Fruit fly (Drosophila melanogaster) whole organism, embryonic: Measurements from ENCODE around the gene CG33946.
A peak's percentile ranks its signal among the peaks of the same experiment; 100 is the strongest.

Experiments used
- Aef1 ChIP-seq: fragments of 200-800 bp; sonication (Bioruptor generic); IDR thresholded peaks from 3 replicates; pipeline ENCODE4 v1.3.6; 2022; ENCODE audit warnings: missing biosample characterization, missing genetic modification characterization
- Antp ChIP-seq: fragments of 200-800 bp; sonication (Bioruptor generic); optimal IDR thresholded peaks from 3 replicates; lab custom pipeline; 2016; ENCODE audit warnings: missing biosample characterization, missing genetic modification characterization
- CG11085 ChIP-seq: fragments of 200-800 bp; sonication (Bioruptor generic); IDR thresholded peaks from 2 replicates; pipeline ENCODE4 v1.3.6; 2022; ENCODE audit warnings: missing biosample characterization, missing genetic modification characterization
- CG11696 ChIP-seq: fragments of 200-800 bp; sonication (Bioruptor generic); IDR thresholded peaks from 2 replicates; pipeline ENCODE4 v1.3.6; 2022; ENCODE audit warnings: missing biosample characterization, missing genetic modification characterization
- CG12769 ChIP-seq: fragments of 200-800 bp; sonication (Bioruptor generic); optimal IDR thresholded peaks from 2 replicates; lab custom pipeline; 2019; ENCODE audit warnings: missing biosample characterization, mild to moderate bottlenecking, missing genetic modification characterization, moderate library complexity
- CG13123 ChIP-seq: fragments of 200-800 bp; sonication (Bioruptor generic); optimal IDR thresholded peaks from 2 replicates; lab custom pipeline; 2016; ENCODE audit warnings: missing biosample characterization, missing genetic modification characterization
- CG13624 ChIP-seq: fragments of 200-800 bp; sonication (Bioruptor generic); optimal IDR thresholded peaks from 2 replicates; lab custom pipeline; 2016; ENCODE audit warnings: missing biosample characterization, missing genetic modification characterization
- CG1602 ChIP-seq: fragments of 200-800 bp; sonication (Bioruptor generic); optimal IDR thresholded peaks from 3 replicates; lab custom pipeline; 2016; ENCODE audit warnings: missing biosample characterization, missing genetic modification characterization
- CG17612 ChIP-seq: fragments of 200-800 bp; sonication (Bioruptor generic); IDR thresholded peaks from 2 replicates; pipeline ENCODE4 v1.3.6; 2022; ENCODE audit warnings: missing biosample characterization, missing genetic modification characterization
- CG2712 ChIP-seq: fragments of 200-800 bp; optimal IDR thresholded peaks from 3 replicates; lab custom pipeline; 2019; ENCODE audit warnings: missing biosample characterization, mild to moderate bottlenecking, missing genetic modification characterization, moderate library complexity
- CG32767 ChIP-seq: fragments of 200-800 bp; sonication (Bioruptor generic); IDR thresholded peaks from 2 replicates; pipeline ENCODE4 v1.3.6; 2022; ENCODE audit warnings: missing biosample characterization, missing genetic modification characterization
- CG33213 ChIP-seq: fragments of 200-800 bp; sonication (Bioruptor generic); optimal IDR thresholded peaks from 3 replicates; lab custom pipeline; 2016; ENCODE audit warnings: missing biosample characterization, missing genetic modification characterization
- CG3847 ChIP-seq: fragments of 200-800 bp; sonication (Bioruptor generic); IDR thresholded peaks from 2 replicates; pipeline ENCODE4 v1.3.6; 2022; ENCODE audit warnings: missing biosample characterization, missing genetic modification characterization
- CG4360 ChIP-seq: fragments of 200-800 bp; sonication (Bioruptor generic); IDR thresholded peaks from 2 replicates; pipeline ENCODE4 v1.3.6; 2022; ENCODE audit warnings: missing biosample characterization, missing genetic modification characterization
- CG4617 ChIP-seq: fragments of 200-800 bp; sonication (Bioruptor generic); optimal IDR thresholded peaks from 3 replicates; lab custom pipeline; 2016; ENCODE audit warnings: missing biosample characterization, missing genetic modification characterization, borderline replicate concordance
- CG6175 ChIP-seq: fragments of 200-800 bp; sonication (Bioruptor generic); IDR thresholded peaks from 3 replicates; pipeline ENCODE4 v1.3.6; 2022; ENCODE audit warnings: missing biosample characterization, missing genetic modification characterization
- CG7372 ChIP-seq: fragments of 200-800 bp; sonication (Bioruptor generic); IDR thresholded peaks from 2 replicates; pipeline ENCODE4 v1.3.6; 2022; ENCODE audit warnings: missing biosample characterization, missing genetic modification characterization
- CG8765 ChIP-seq: fragments of 200-800 bp; sonication (Bioruptor generic); IDR thresholded peaks from 2 replicates; pipeline ENCODE4 v1.3.6; 2022; ENCODE audit warnings: missing biosample characterization, missing genetic modification characterization
- CG9817 ChIP-seq: fragments of 200-800 bp; sonication (Bioruptor generic); optimal IDR thresholded peaks from 2 replicates; lab custom pipeline; 2018; ENCODE audit warnings: missing biosample characterization, mild to moderate bottlenecking, missing genetic modification characterization, moderate library complexity
- CG9876 ChIP-seq: fragments of 200-800 bp; sonication (Bioruptor generic); optimal IDR thresholded peaks from 2 replicates; lab custom pipeline; 2016; ENCODE audit warnings: missing biosample characterization, missing genetic modification characterization
- Dbx ChIP-seq: fragments of 200-800 bp; sonication (Bioruptor generic); IDR thresholded peaks from 3 replicates; pipeline ENCODE4 v1.3.6; 2022; ENCODE audit warnings: missing biosample characterization, missing genetic modification characterization
- E2f2 ChIP-seq: fragments of 200-800 bp; sonication (Bioruptor generic); IDR thresholded peaks from 2 replicates; pipeline ENCODE4 v1.3.6; 2022; ENCODE audit warnings: missing biosample characterization, missing genetic modification characterization
- Eip74EF ChIP-seq, 2 experiments: fragments of 200-800 bp in 1 of 2; fragments of >200 bp in 1 of 2; sonication (Bioruptor generic) in 1 of 2; optimal IDR thresholded peaks; 2 replicates each; lab custom pipeline; 2017 to 2019; ENCODE audit warnings: missing biosample characterization in 2 of 2, missing genetic modification characterization in 2 of 2, mild to moderate bottlenecking in 1 of 2, moderate library complexity in 1 of 2
- Ets65A ChIP-seq: fragments of 200-800 bp; sonication (Bioruptor generic); peaks from one replicate; lab custom pipeline; 2016; ENCODE audit warnings: missing biosample characterization, missing genetic modification characterization
- Ets97D ChIP-seq: fragments of 200-800 bp; sonication (Bioruptor generic); optimal IDR thresholded peaks from 3 replicates; lab custom pipeline; 2016; ENCODE audit warnings: missing biosample characterization, missing genetic modification characterization
- Gug ChIP-seq: fragments of 200-800 bp; sonication (Bioruptor generic); IDR thresholded peaks from 4 replicates; pipeline ENCODE4 v1.3.6; 2022; ENCODE audit warnings: missing biosample characterization, missing genetic modification characterization
- HLH54F ChIP-seq: fragments of 200-800 bp; sonication (Bioruptor generic); optimal IDR thresholded peaks from 3 replicates; lab custom pipeline; 2016; ENCODE audit warnings: missing biosample characterization, missing genetic modification characterization
- Jarid2 ChIP-seq: fragments of 200-800 bp; sonication (Bioruptor generic); optimal IDR thresholded peaks from 3 replicates; lab custom pipeline; 2017; ENCODE audit warnings: mild to moderate bottlenecking, missing biosample characterization, missing genetic modification reagents, missing genetic modification characterization
- NC2α ChIP-seq: fragments of 200-800 bp; sonication (Bioruptor generic); optimal IDR thresholded peaks from 2 replicates; lab custom pipeline; 2016; ENCODE audit warnings: missing biosample characterization, missing genetic modification characterization
- Nf-YB ChIP-seq: fragments of 200-800 bp; sonication (Bioruptor generic); optimal IDR thresholded peaks from 3 replicates; lab custom pipeline; 2019; ENCODE audit warnings: missing biosample characterization, mild to moderate bottlenecking, missing genetic modification characterization, moderate library complexity
- Ptx1 ChIP-seq: fragments of 200-800 bp; sonication (Bioruptor generic); IDR thresholded peaks from 2 replicates; pipeline ENCODE4 v1.3.6; 2022; ENCODE audit warnings: missing biosample characterization, missing genetic modification characterization
- Rfx ChIP-seq: fragments of 200-800 bp; sonication (Bioruptor generic); IDR thresholded peaks from 2 replicates; pipeline ENCODE4 v1.3.6; 2022; ENCODE audit warnings: missing biosample characterization, missing genetic modification characterization
- Side ChIP-seq: fragments of 200-800 bp; sonication (Bioruptor generic); optimal IDR thresholded peaks from 2 replicates; lab custom pipeline; 2016; ENCODE audit warnings: missing biosample characterization, missing genetic modification characterization
- Six4 ChIP-seq: fragments of 200-800 bp; sonication (Bioruptor generic); optimal IDR thresholded peaks from 2 replicates; lab custom pipeline; 2016; ENCODE audit warnings: missing biosample characterization, missing genetic modification characterization
- abd-A ChIP-seq: fragments of 200-800 bp; sonication (Bioruptor generic); optimal IDR thresholded peaks from 3 replicates; lab custom pipeline; 2019; ENCODE audit warnings: missing biosample characterization, mild to moderate bottlenecking, missing genetic modification characterization, moderate library complexity
- ase ChIP-seq: fragments of 200-800 bp; sonication (Bioruptor generic); IDR thresholded peaks from 3 replicates; pipeline ENCODE4 v1.3.6; 2022; ENCODE audit warnings: missing biosample characterization, missing genetic modification characterization
- ato ChIP-seq: fragments of 200-800 bp; sonication (Bioruptor generic); IDR thresholded peaks from 2 replicates; pipeline ENCODE4 v1.3.6; 2022; ENCODE audit warnings: missing biosample characterization, missing genetic modification characterization; ENCODE audit not compliant: partially characterized antibody
- bbx ChIP-seq: fragments of 200-800 bp; sonication (Bioruptor generic); IDR thresholded peaks from 2 replicates; pipeline ENCODE4 v1.3.6; 2022; ENCODE audit warnings: missing biosample characterization, missing genetic modification characterization; ENCODE audit not compliant: partially characterized antibody
- esg ChIP-seq: fragments of 200-800 bp; sonication (Bioruptor generic); conservative IDR thresholded peaks from 2 replicates; pipeline ENCODE4 v1.3.6; 2022; ENCODE audit warnings: missing biosample characterization, missing genetic modification characterization
- fu2 ChIP-seq: fragments of 200-800 bp; sonication (Bioruptor generic); optimal IDR thresholded peaks from 2 replicates; lab custom pipeline; 2016; ENCODE audit warnings: missing biosample characterization, missing genetic modification characterization
- gce ChIP-seq: fragments of 200-800 bp; sonication (Bioruptor generic); IDR thresholded peaks from 3 replicates; pipeline ENCODE4 v1.3.6; 2022; ENCODE audit warnings: missing biosample characterization, missing genetic modification characterization
- her ChIP-seq: fragments of 200-800 bp; sonication (Bioruptor generic); optimal IDR thresholded peaks from 2 replicates; lab custom pipeline; 2016; ENCODE audit warnings: missing biosample characterization, missing genetic modification characterization
- lbe ChIP-seq: fragments of 200-800 bp; sonication (Bioruptor generic); optimal IDR thresholded peaks from 2 replicates; lab custom pipeline; 2016; ENCODE audit warnings: missing biosample characterization, mild to moderate bottlenecking, missing genetic modification characterization
- lilli ChIP-seq: fragments of 200-800 bp; sonication (Bioruptor generic); optimal IDR thresholded peaks from 3 replicates; lab custom pipeline; 2016; ENCODE audit warnings: missing biosample characterization, missing genetic modification characterization
- org-1 ChIP-seq: fragments of 200-800 bp; sonication (Bioruptor generic); optimal IDR thresholded peaks from 2 replicates; lab custom pipeline; 2017; ENCODE audit warnings: missing biosample characterization, missing genetic modification characterization
- p53 ChIP-seq: fragments of 200-800 bp; sonication (Bioruptor generic); optimal IDR thresholded peaks from 2 replicates; lab custom pipeline; 2016; ENCODE audit warnings: missing biosample characterization, missing genetic modification characterization
- sim ChIP-seq: fragments of 200-800 bp; sonication (Bioruptor generic); IDR thresholded peaks from 2 replicates; pipeline ENCODE4 v1.3.6; 2022; ENCODE audit warnings: missing biosample characterization, missing genetic modification characterization
- sima ChIP-seq: fragments of 200-800 bp; sonication (Bioruptor generic); optimal IDR thresholded peaks from 2 replicates; lab custom pipeline; 2016; ENCODE audit warnings: missing biosample characterization, missing genetic modification characterization
- sna ChIP-seq: fragments of 200-800 bp; sonication (Bioruptor generic); IDR thresholded peaks from 2 replicates; pipeline ENCODE4 v1.3.6; 2022; ENCODE audit warnings: missing biosample characterization, missing genetic modification characterization; ENCODE audit not compliant: partially characterized antibody
- tap ChIP-seq: fragments of 200-800 bp; optimal IDR thresholded peaks from 3 replicates; lab custom pipeline; 2019; ENCODE audit warnings: missing biosample characterization, mild to moderate bottlenecking, missing genetic modification characterization, moderate library complexity
- tgo ChIP-seq: fragments of 200-800 bp; sonication (Bioruptor generic); IDR thresholded peaks from 3 replicates; pipeline ENCODE4 v1.3.6; 2022; ENCODE audit warnings: missing biosample characterization, missing genetic modification characterization
- trh ChIP-seq: fragments of 200-800 bp; sonication (Bioruptor generic); optimal IDR thresholded peaks from 2 replicates; lab custom pipeline; 2016; ENCODE audit warnings: missing biosample characterization, missing genetic modification characterization
- twi ChIP-seq: fragments of 200-800 bp; optimal IDR thresholded peaks from 2 replicates; lab custom pipeline; 2019; ENCODE audit warnings: missing biosample characterization, mild to moderate bottlenecking, missing genetic modification characterization, moderate library complexity
- vfl ChIP-seq: fragments of 200-800 bp; sonication (Bioruptor generic); optimal IDR thresholded peaks from 2 replicates; lab custom pipeline; 2016; ENCODE audit warnings: missing biosample characterization, missing genetic modification characterization

Gene CG33946

DNA sequence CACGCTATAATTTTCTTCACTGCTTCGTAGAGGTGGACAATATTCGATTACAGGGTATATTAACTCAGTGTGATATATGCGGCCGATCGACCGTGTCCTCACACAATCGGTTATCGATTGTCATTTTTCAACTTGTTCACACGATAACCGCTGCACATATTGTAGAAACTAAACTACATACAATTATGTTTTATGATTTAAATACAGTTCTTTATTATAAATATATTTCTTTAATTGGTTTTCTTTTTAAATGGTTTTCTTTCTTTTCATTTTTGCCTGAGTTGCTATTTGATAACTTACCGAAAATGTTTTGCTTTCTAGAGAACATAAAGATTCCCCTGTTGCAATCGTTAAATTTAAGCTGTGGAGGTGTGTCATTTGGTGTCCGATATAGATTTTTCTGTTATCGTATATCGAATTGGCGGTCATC is 46.5 kb upstream of the CG33946 start, which contains the start of the genes fmt and CG7376 (continued):
- TF ChIP-seq CG4617 (no peak), E2f2 (GFP tag; lab: Robert Waterston, UW) (peak; percentile 65), lilli (peak; percentile 34), CG9876 (GFP tag; lab: Kevin White, UChicago) (no peak), lbe (GFP tag; lab: Kevin White, UChicago) (no peak), sima (no peak), CG11085 (no peak), CG2712 (tag; lab: Kevin White, UChicago) (no peak), CG33213 (GFP tag; lab: Kevin White, UChicago) (no peak), sim (GFP tag; lab: Robert Waterston, UW) (no peak), tgo (GFP tag; lab: Robert Waterston, UW) (no peak), sna (GFP tag; lab: Robert Waterston, UW) (peak; percentile 75), Rfx (GFP tag; lab: Robert Waterston, UW) (no peak), CG4360 (GFP tag; lab: Robert Waterston, UW) (no peak), Gug (GFP tag; lab: Robert Waterston, UW) (no peak), Nf-YB (GFP tag; lab: Kevin White, UChicago) (no peak), Jarid2 (GFP tag; lab: Kevin White, UChicago) (no peak), Ets65A (GFP tag; lab: Kevin White, UChicago) (peak; percentile 42), vfl (GFP tag; lab: Kevin White, UChicago) (no peak), Ptx1 (no peak), ato (GFP tag; lab: Robert Waterston, UW) (peak; percentile 79), Eip74EF (GFP tag; optimal IDR thresholded peaks at IDR 0.05; lab: Kevin White, UChicago) (no peak), ase (GFP tag; lab: Robert Waterston, UW) (no peak), Ets97D (GFP tag; lab: Kevin White, UChicago) (no peak), org-1 (GFP tag; lab: Kevin White, UChicago) (no peak), CG11696 (GFP tag; lab: Robert Waterston, UW) (no peak), Antp (GFP tag; lab: Kevin White, UChicago) (no peak), CG6175 (GFP tag; lab: Robert Waterston, UW) (no peak), CG8765 (GFP tag; lab: Robert Waterston, UW) (no peak), Side (GFP tag; lab: Kevin White, UChicago) (no peak), CG3847 (GFP tag; lab: Robert Waterston, UW) (peak; percentile 51), gce (GFP tag; lab: Robert Waterston, UW) (no peak), trh (GFP tag; lab: Kevin White, UChicago) (no peak), p53 (no peak), CG17612 (GFP tag; lab: Robert Waterston, UW) (no peak), fu2 (no peak), CG13624 (GFP tag; lab: Kevin White, UChicago) (no peak), Aef1 (GFP tag; lab: Robert Waterston, UW) (no peak), abd-A (tag; lab: Kevin White, UChicago) (no peak), CG7372 (GFP tag; lab: Robert Waterston, UW) (no peak)

DNA sequence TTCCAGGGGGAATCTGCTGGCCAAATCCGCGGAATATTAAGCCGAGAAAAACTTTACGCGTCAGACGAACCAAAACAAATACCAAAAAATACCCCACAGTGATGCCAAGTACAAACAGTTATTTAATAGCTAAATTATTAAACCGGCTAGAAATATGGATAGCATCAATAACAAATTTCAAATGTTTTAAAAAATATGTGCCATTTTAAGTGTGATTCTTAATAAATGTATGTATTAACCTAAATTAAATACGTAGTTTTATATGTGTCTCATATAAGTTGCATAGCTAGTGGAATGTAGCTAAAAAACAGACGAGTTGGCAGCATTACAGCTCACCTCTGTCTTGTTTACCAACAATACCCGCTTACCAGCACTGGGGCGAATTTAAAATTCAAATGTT is 38.6 kb upstream of the CG33946 start, which contains the start of gene CG10274:
TSS of gene CG10274 (minus strand) at position 54 of the 400 bp plus-strand sequence.
- TF ChIP-seq esg (GFP tag; lab: Robert Waterston, UW) = peak; percentile 54; the same call in 1 of the 2 replicates
- no peak for TF ChIP-seq CG12769
- peak; percentile 79 for TF ChIP-seq HLH54F
- no peak for TF ChIP-seq CG32767 (GFP tag; lab: Robert Waterston, UW)
- peak; percentile 81 for TF ChIP-seq Dbx (GFP tag; lab: Robert Waterston, UW)
- TF ChIP-seq CG1602 (GFP tag; lab: Kevin White, UChicago) = peak; percentile 71
- TF ChIP-seq twi (tag; lab: Kevin White, UChicago) = peak; percentile 70
- TF ChIP-seq CG9817 (tag; lab: Kevin White, UChicago) = peak; percentile 81
- TF ChIP-seq NC2α (GFP tag; lab: Kevin White, UChicago) = peak; percentile 35
- TF ChIP-seq CG13123 (GFP tag; lab: Kevin White, UChicago) = peak; percentile 36
- TF ChIP-seq tap = no peak
- peak; percentile 76 for TF ChIP-seq Ptx1
- peak; percentile 13 for TF ChIP-seq her
- no peak for TF ChIP-seq bbx (GFP tag; lab: Robert Waterston, UW)
- TF ChIP-seq Six4 (GFP tag; lab: Kevin White, UChicago) = peak; percentile 66
